Worm (Caenorhabditis elegans) whole organism, L2 larva: ENCODE measurements around the gene gtf-2F1.

Experiments used
- aly-2 ChIP-seq: fragments of 150-350 bp; optimal IDR thresholded peaks from 2 replicates; lab custom pipeline; 2014; ENCODE audit warnings: missing biosample characterization, missing genetic modification characterization
- elt-1 ChIP-seq: fragments of 150-350 bp; optimal IDR thresholded peaks from 2 replicates; lab custom pipeline; 2014; ENCODE audit warnings: missing biosample characterization, missing genetic modification characterization
- nhr-23 ChIP-seq: fragments of 150-350 bp; optimal IDR thresholded peaks from 2 replicates; lab custom pipeline; 2014; ENCODE audit warnings: missing biosample characterization, missing genetic modification reagents, missing genetic modification characterization
- nhr-25 ChIP-seq: fragments of 150-350 bp; sonication (generic microtip); optimal IDR thresholded peaks from 3 replicates; lab custom pipeline; 2014; ENCODE audit warnings: missing biosample characterization, missing genetic modification characterization

DNA sequence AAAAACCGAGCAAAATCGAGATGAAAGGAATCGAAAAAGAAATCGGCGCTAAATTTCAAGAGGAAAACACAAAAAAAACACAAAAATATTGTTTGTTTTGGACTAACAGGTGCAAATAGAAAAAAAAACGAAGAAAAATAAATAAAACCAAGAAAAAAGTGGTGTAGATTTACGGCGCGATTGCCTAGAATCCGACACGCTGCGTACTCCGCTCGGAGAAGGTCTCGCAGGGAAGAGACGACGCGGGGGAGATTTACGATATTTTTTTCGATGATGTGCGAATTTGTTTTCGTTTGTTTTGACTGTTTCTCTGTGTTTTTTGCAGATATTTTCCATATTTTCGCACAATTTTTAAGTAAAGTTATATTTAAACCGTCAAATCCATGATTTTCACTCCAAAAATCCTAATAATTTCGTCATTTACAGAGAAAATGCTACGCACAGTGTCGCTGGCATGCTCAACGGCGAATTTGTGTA, 2.1 kb upstream of the gtf-2F1 start, which contains the start of gene sco-1:
- TF ChIP-seq nhr-25 (tag; lab: Kevin White, UChicago) = peak; percentile 96
- no peak for TF ChIP-seq aly-2 (tag; lab: Kevin White, UChicago)
- no peak for TF ChIP-seq elt-1 (tag; lab: Kevin White, UChicago)
- no peak for TF ChIP-seq nhr-23
